Fruit fly (Drosophila melanogaster) whole organism, adult: ENCODE results near the gene nuf.

Experiments used
- CG11617 ChIP-seq: fragments of 200-800 bp; sonication (Bioruptor generic); optimal IDR thresholded peaks from 2 replicates; lab custom pipeline; 2017; ENCODE audit warnings: mild to moderate bottlenecking, missing biosample characterization, missing genetic modification reagents, missing genetic modification characterization
- CG12768 ChIP-seq: fragments of 200-800 bp; sonication (Bioruptor generic); optimal IDR thresholded peaks from 2 replicates; lab custom pipeline; 2017; ENCODE audit warnings: missing biosample characterization, missing genetic modification characterization, mild to moderate bottlenecking, moderate library complexity, missing genetic modification reagents
- CG14711 ChIP-seq: fragments of 200-800 bp; sonication (Bioruptor generic); optimal IDR thresholded peaks from 2 replicates; lab custom pipeline; 2018; ENCODE audit warnings: missing biosample characterization, mild to moderate bottlenecking, missing genetic modification characterization, moderate library complexity
- CG1620 ChIP-seq: fragments of 200-800 bp; sonication (Bioruptor generic); optimal IDR thresholded peaks from 2 replicates; lab custom pipeline; 2016; ENCODE audit warnings: missing biosample characterization, missing genetic modification characterization
- CG33017 ChIP-seq: fragments of 200-800 bp; sonication (Bioruptor generic); optimal IDR thresholded peaks from 2 replicates; lab custom pipeline; 2018; ENCODE audit warnings: missing biosample characterization, mild to moderate bottlenecking, missing genetic modification characterization, moderate library complexity
- CG5204 ChIP-seq: fragments of 200-800 bp; sonication (Bioruptor generic); optimal IDR thresholded peaks from 2 replicates; lab custom pipeline; 2016; ENCODE audit warnings: missing biosample characterization, missing genetic modification characterization
- CG7045 ChIP-seq: fragments of 200-800 bp; sonication (Bioruptor generic); optimal IDR thresholded peaks from 2 replicates; lab custom pipeline; 2017; ENCODE audit warnings: missing biosample characterization, mild to moderate bottlenecking, missing genetic modification characterization
- CG7101 ChIP-seq: fragments of 200-800 bp; sonication (Bioruptor generic); optimal IDR thresholded peaks from 2 replicates; lab custom pipeline; 2018; ENCODE audit warnings: missing biosample characterization, mild to moderate bottlenecking, missing genetic modification characterization, moderate library complexity
- Clk ChIP-seq: fragments of 200-800 bp; sonication (Bioruptor generic); optimal IDR thresholded peaks from 2 replicates; lab custom pipeline; 2017; ENCODE audit warnings: missing biosample characterization, missing genetic modification characterization
- Crg-1 ChIP-seq: fragments of 200-800 bp; sonication (Bioruptor generic); optimal IDR thresholded peaks from 2 replicates; lab custom pipeline; 2016; ENCODE audit warnings: missing biosample characterization, missing genetic modification characterization
- Hr96 ChIP-seq: fragments of 200-800 bp; sonication (Bioruptor generic); optimal IDR thresholded peaks from 2 replicates; lab custom pipeline; 2016; ENCODE audit warnings: missing biosample characterization, missing genetic modification characterization
- Mnt ChIP-seq: fragments of 200-800 bp; sonication (Bioruptor generic); optimal IDR thresholded peaks from 2 replicates; lab custom pipeline; 2016; ENCODE audit warnings: missing biosample characterization, mild to moderate bottlenecking, missing genetic modification characterization
- bab1 ChIP-seq: fragments of 200-800 bp; sonication (Bioruptor generic); optimal IDR thresholded peaks from 3 replicates; lab custom pipeline; 2019; ENCODE audit warnings: missing biosample characterization, mild to moderate bottlenecking, missing genetic modification characterization, moderate library complexity
- cic ChIP-seq: fragments of 200-800 bp; sonication (Bioruptor generic); optimal IDR thresholded peaks from 2 replicates; lab custom pipeline; 2017; ENCODE audit warnings: missing biosample characterization, mild to moderate bottlenecking, missing genetic modification characterization, moderate library complexity
- cnc ChIP-seq, 2 experiments: fragments of >200 bp; optimal IDR thresholded peaks; 2 replicates each; lab custom pipeline; 2017
- kay ChIP-seq: fragments of 200-800 bp; sonication (Bioruptor generic); peaks from one replicate; lab custom pipeline; 2016; ENCODE audit warnings: missing biosample characterization, missing genetic modification characterization, borderline replicate concordance
- ovo ChIP-seq: fragments of 200-800 bp; sonication (Bioruptor generic); optimal IDR thresholded peaks from 2 replicates; lab custom pipeline; 2016; ENCODE audit warnings: missing biosample characterization, missing genetic modification characterization
- pad ChIP-seq: fragments of 200-800 bp; sonication (Bioruptor generic); optimal IDR thresholded peaks from 3 replicates; lab custom pipeline; 2017; ENCODE audit warnings: missing biosample characterization, missing genetic modification characterization, mild to moderate bottlenecking, moderate library complexity, missing genetic modification reagents
- tj ChIP-seq: fragments of 200-800 bp; sonication (Bioruptor generic); optimal IDR thresholded peaks from 3 replicates; lab custom pipeline; 2017; ENCODE audit warnings: missing biosample characterization, mild to moderate bottlenecking, missing genetic modification characterization, moderate library complexity
- toe ChIP-seq: fragments of 200-800 bp; sonication (Bioruptor generic); optimal IDR thresholded peaks from 2 replicates; lab custom pipeline; 2016; ENCODE audit warnings: missing biosample characterization, missing genetic modification characterization

The nuf gene

dm6 chr3L:14189957-14190624 lies 579 bp upstream of the nuf start:
- no peak for TF ChIP-seq CG11617
- peak; percentile 3 for TF ChIP-seq CG5204 (GFP tag; lab: Kevin White, UChicago)
- no peak for TF ChIP-seq CG7045
- TF ChIP-seq ovo (GFP tag; lab: Kevin White, UChicago), result no peak
- no peak for TF ChIP-seq tj (GFP tag; lab: Kevin White, UChicago)
- no peak for TF ChIP-seq CG33017
- TF ChIP-seq kay (GFP tag; lab: Kevin White, UChicago), result no peak

dm6 chr3L:14191476-14191752 lies 744 bp downstream of the nuf start:
- TF ChIP-seq CG12768 (GFP tag; lab: Kevin White, UChicago), result no peak

- TF ChIP-seq Crg-1 (GFP tag; lab: Kevin White, UChicago) (no peak), CG12768 (GFP tag; lab: Kevin White, UChicago) (peak; percentile 0), CG7045 (peak; percentile 17), kay (GFP tag; lab: Kevin White, UChicago) (peak; percentile 63)
These were observed 3.4 kb downstream of the nuf start for dm6 chr3L:14193962-14194503.

dm6 chr3L:14195714-14196113 lies 5.0 kb downstream of the nuf start:
- TF ChIP-seq cic (GFP tag; lab: Kevin White, UChicago), result no peak
- no peak for TF ChIP-seq kay (GFP tag; lab: Kevin White, UChicago)
- no peak for TF ChIP-seq CG7045
- no peak for TF ChIP-seq tj (GFP tag; lab: Kevin White, UChicago)
- no peak for TF ChIP-seq Hr96
- no peak for TF ChIP-seq CG11617
- no peak for TF ChIP-seq Clk
- TF ChIP-seq bab1 (GFP tag; lab: Kevin White, UChicago), result no peak

- TF ChIP-seq cic (GFP tag; lab: Kevin White, UChicago) (no peak), CG14711 (tag; lab: Kevin White, UChicago) (no peak), Clk (no peak), CG12768 (GFP tag; lab: Kevin White, UChicago) (no peak), Crg-1 (GFP tag; lab: Kevin White, UChicago) (no peak), CG11617 (no peak), kay (GFP tag; lab: Kevin White, UChicago) (no peak), ovo (GFP tag; lab: Kevin White, UChicago) (no peak), Mnt (GFP tag; lab: Kevin White, UChicago) (no peak), cnc (optimal IDR thresholded peaks at IDR 0.05; lab: Kevin White, UChicago) (no peak), bab1 (GFP tag; lab: Kevin White, UChicago) (no peak)
These were observed 7.5 kb downstream of the nuf start for dm6 chr3L:14198216-14198615.

dm6 chr3L:14200966-14201365 lies 10.3 kb downstream of the nuf start:
- TF ChIP-seq CG5204 (GFP tag; lab: Kevin White, UChicago) (no peak), kay (GFP tag; lab: Kevin White, UChicago) (peak; percentile 66), bab1 (GFP tag; lab: Kevin White, UChicago) (peak; percentile 24), Clk (no peak), toe (GFP tag; lab: Kevin White, UChicago) (no peak), pad (GFP tag; lab: Kevin White, UChicago) (no peak), tj (GFP tag; lab: Kevin White, UChicago) (peak; percentile 20)

- TF ChIP-seq CG1620 (GFP tag; lab: Kevin White, UChicago), result no peak
- no peak for TF ChIP-seq ovo (GFP tag; lab: Kevin White, UChicago)
- TF ChIP-seq CG5204 (GFP tag; lab: Kevin White, UChicago), result no peak
- no peak for TF ChIP-seq toe (GFP tag; lab: Kevin White, UChicago)
- TF ChIP-seq CG7045, result no peak
- TF ChIP-seq tj (GFP tag; lab: Kevin White, UChicago), result no peak
- TF ChIP-seq CG33017, result no peak
- TF ChIP-seq pad (GFP tag; lab: Kevin White, UChicago), result no peak
- TF ChIP-seq cnc (optimal IDR thresholded peaks at IDR 0.05; lab: Kevin White, UChicago), result no peak
- TF ChIP-seq Crg-1 (GFP tag; lab: Kevin White, UChicago), result no peak
- no peak for TF ChIP-seq CG12768 (GFP tag; lab: Kevin White, UChicago)
- no peak for TF ChIP-seq Hr96
- TF ChIP-seq CG11617, result no peak
- no peak for TF ChIP-seq CG7101
These were observed 11.6 kb downstream of the nuf start for dm6 chr3L:14202318-14202717.

dm6 chr3L:14203023-14203422 lies 12.4 kb downstream of the nuf start, which contains the start of gene saturn:
Gene saturn, plus strand, starts transcription at chr3L:14203323.
- TF ChIP-seq CG14711 (tag; lab: Kevin White, UChicago) (no peak), ovo (GFP tag; lab: Kevin White, UChicago) (no peak), Clk (no peak), CG7101 (no peak), CG5204 (GFP tag; lab: Kevin White, UChicago) (no peak), CG1620 (GFP tag; lab: Kevin White, UChicago) (no peak), tj (GFP tag; lab: Kevin White, UChicago) (no peak), cic (GFP tag; lab: Kevin White, UChicago) (no peak), bab1 (GFP tag; lab: Kevin White, UChicago) (no peak)
